Worm (Caenorhabditis elegans): ENCODE results near the gene T09F3.4.

DNA sequence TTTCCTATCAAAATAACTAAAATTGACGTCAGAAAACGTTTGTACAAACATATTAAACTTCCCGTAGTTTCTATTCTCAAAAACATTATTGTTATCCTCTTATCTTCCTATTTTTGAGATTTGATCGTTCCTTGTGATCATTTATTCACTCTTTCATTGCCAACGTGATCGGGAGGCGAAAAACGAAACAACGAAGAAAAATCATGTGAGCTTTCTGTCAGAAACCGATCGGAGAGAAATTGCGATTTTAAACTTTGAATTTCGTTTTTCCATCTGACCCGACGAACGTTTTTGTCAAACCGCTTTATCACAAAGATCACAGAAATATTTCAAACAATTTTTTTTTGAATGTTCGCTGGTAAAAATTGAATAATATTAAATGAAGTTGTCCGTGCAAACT lies 50.8 kb downstream of the T09F3.4 start:
- TF ChIP-seq hlh-15 (tag; optimal IDR thresholded peaks at IDR 0.05) (no peak), nhr-11 (tag; optimal IDR thresholded peaks at IDR 0.05) (no peak), tbx-2 (tag; optimal IDR thresholded peaks at IDR 0.05) (no peak)

All from whole organism, late embryonic.